Fruit fly (Drosophila melanogaster) S2 (cell line): ENCODE measurements around the gene CG14212.

Experiments used
- CG8478 ChIP-seq: fragments of >200 bp; optimal IDR thresholded peaks from 2 replicates; lab custom pipeline; 2018
- CTCF ChIP-seq, 2 experiments: fragments of >200 bp; optimal IDR thresholded peaks; 2 replicates each; lab custom pipeline; 2018

The CG14212 gene

DNA sequence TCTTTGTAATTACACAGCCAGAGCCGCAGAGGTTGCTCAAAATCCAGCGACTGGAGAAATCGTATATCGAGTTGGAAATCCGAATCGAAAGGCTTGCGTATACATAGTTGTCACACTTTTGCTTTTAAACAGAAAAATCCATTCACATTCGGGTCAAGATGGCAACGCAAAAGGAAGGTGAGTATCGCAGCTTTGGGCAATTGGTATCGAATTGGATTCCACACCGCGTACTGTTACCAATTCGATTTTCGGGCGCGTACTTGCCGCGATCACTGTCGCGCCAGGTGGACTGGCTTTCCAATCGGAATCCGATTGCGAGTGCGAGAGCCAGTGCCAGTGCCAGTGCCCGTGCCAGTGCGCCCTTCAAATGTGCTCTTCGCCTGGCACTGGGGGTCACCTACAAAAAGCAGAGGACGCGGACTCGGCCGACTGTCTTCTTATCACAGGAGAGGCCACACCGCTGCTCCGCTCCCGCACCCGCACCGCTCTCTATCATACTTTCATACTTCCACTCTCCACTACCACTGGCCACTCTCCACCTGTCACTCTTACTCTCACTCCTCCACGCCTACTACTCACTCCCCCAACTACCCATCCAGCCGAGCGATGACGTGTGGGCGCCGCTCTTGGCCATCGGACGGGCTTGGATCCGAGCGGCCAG is 42.1 kb downstream of the CG14212 start:
- TF ChIP-seq CTCF (optimal IDR thresholded peaks at IDR 0.05; lab: Kevin White, UChicago) (no peak), CG8478 (lab: Kevin White, UChicago) (no peak)

dm6 chrX:19668405-19668804 is 42.9 kb downstream of the CG14212 start:
- TF ChIP-seq CG8478 (lab: Kevin White, UChicago) (no peak), CTCF (optimal IDR thresholded peaks at IDR 0.05; lab: Kevin White, UChicago) (peak in 1 of 2 experiments; percentile 29)

- TF ChIP-seq CTCF (optimal IDR thresholded peaks at IDR 0.05; lab: Kevin White, UChicago) (no peak), CG8478 (lab: Kevin White, UChicago) (no peak)
Measured at dm6 chrX:19675662-19676061, 50.2 kb downstream of the CG14212 start, which contains the start of gene et. et (minus strand) TSS chrX:19675891.
